Worm (Caenorhabditis elegans) whole organism, L1 larva: Measurements from ENCODE around the gene C25D7.16.
A peak's percentile ranks its signal among the peaks of the same experiment; 100 is the strongest.

Source experiments
- Y116A8C.19 ChIP-seq: sonication (generic microtip); optimal IDR thresholded peaks from 2 replicates; lab custom pipeline; 2016; ENCODE audit warnings: missing compliant biosample characterization, missing genetic modification characterization, borderline replicate concordance
- aha-1 ChIP-seq: fragments of 150-350 bp; optimal IDR thresholded peaks from 2 replicates; lab custom pipeline; 2014; ENCODE audit warnings: missing biosample characterization, missing genetic modification characterization
- ama-1 ChIP-seq: fragments of 150-350 bp; optimal IDR thresholded peaks from 2 replicates; lab custom pipeline; 2014
- ceh-8 ChIP-seq: fragments of 200-800 bp; sonication (Bioruptor generic); optimal IDR thresholded peaks from 2 replicates; lab custom pipeline; 2018; ENCODE audit warnings: mild to moderate bottlenecking, missing genetic modification characterization, moderate library complexity, missing compliant biosample characterization
- ceh-82 ChIP-seq, 3 experiments: fragments of 150-350 bp in 1 of 3; sonication (generic microtip) in 2 of 3; optimal IDR thresholded peaks; 2 replicates each; lab custom pipeline; 2014 to 2017; ENCODE audit warnings: missing biosample characterization in 3 of 3, missing genetic modification characterization in 3 of 3
- dpl-1 ChIP-seq, 3 experiments: fragments of 150-350 bp in 2 of 3; sonication (generic microtip) in 1 of 3; optimal IDR thresholded peaks; 2 replicates each; lab custom pipeline; 2014 to 2017; ENCODE audit warnings: missing biosample characterization in 3 of 3, missing genetic modification characterization in 3 of 3, missing genetic modification reagents in 3 of 3
- efl-1 ChIP-seq, 4 experiments: fragments of 150-350 bp; optimal IDR thresholded peaks in 3 of 4; peaks in 1 of 4; 1 replicate in 1 of 4; 2 replicates in 3 of 4; lab custom pipeline; 2014; ENCODE audit warnings: missing biosample characterization in 2 of 4, missing genetic modification characterization in 2 of 4, missing genetic modification reagents in 2 of 4
- egl-27 ChIP-seq, 2 experiments: fragments of 150-350 bp in 1 of 2; sonication (generic microtip); optimal IDR thresholded peaks; 3 replicates each; lab custom pipeline; 2017 to 2018; ENCODE audit warnings: missing biosample characterization in 2 of 2, missing genetic modification characterization in 2 of 2, missing genetic modification reagents in 2 of 2
- ets-5 ChIP-seq: fragments of 200-800 bp; sonication (Bioruptor generic); IDR thresholded peaks from 2 replicates; pipeline ENCODE4 v1.3.6; 2022; ENCODE audit warnings: missing genetic modification characterization, missing compliant biosample characterization
- fkh-8 ChIP-seq: sonication (generic microtip); optimal IDR thresholded peaks from 2 replicates; lab custom pipeline; 2016; ENCODE audit warnings: mild to moderate bottlenecking, missing genetic modification characterization, missing compliant biosample characterization
- grh-1 ChIP-seq: fragments of 200-800 bp; sonication (Bioruptor generic); IDR thresholded peaks from 2 replicates; pipeline ENCODE4 v1.3.6; 2022; ENCODE audit warnings: missing genetic modification reagents, missing genetic modification characterization, missing compliant biosample characterization
- hlh-17 ChIP-seq: fragments of 200-800 bp; sonication (Bioruptor generic); optimal IDR thresholded peaks from 2 replicates; lab custom pipeline; 2018; ENCODE audit warnings: missing genetic modification characterization, mild to moderate bottlenecking, missing compliant biosample characterization, moderate library complexity, borderline replicate concordance
- isw-1 ChIP-seq: fragments of 200-800 bp; sonication (Bioruptor generic); IDR thresholded peaks from 2 replicates; pipeline ENCODE4 v1.3.6; 2022; ENCODE audit warnings: missing genetic modification characterization, missing compliant biosample characterization
- lin-13 ChIP-seq: fragments of 150-350 bp; optimal IDR thresholded peaks from 2 replicates; lab custom pipeline; 2014; ENCODE audit warnings: missing biosample characterization, missing genetic modification reagents, missing genetic modification characterization
- lin-35 ChIP-seq, 2 experiments: fragments of 150-350 bp; optimal IDR thresholded peaks; 2 replicates each; lab custom pipeline; 2014; ENCODE audit warnings: missing biosample characterization in 2 of 2, missing genetic modification characterization in 2 of 2, missing genetic modification reagents in 2 of 2
- lsy-2 ChIP-seq, 2 experiments: fragments of 150-350 bp; optimal IDR thresholded peaks; 2 replicates each; lab custom pipeline; 2014; ENCODE audit warnings: missing biosample characterization in 2 of 2, missing genetic modification characterization in 2 of 2
- mef-2 ChIP-seq: fragments of 150-350 bp; optimal IDR thresholded peaks from 2 replicates; lab custom pipeline; 2014; ENCODE audit warnings: missing biosample characterization, missing genetic modification characterization
- nhr-19 ChIP-seq: fragments of 200-800 bp; sonication (Bioruptor generic); conservative IDR thresholded peaks from 2 replicates; pipeline ENCODE4 v1.3.6; 2022; ENCODE audit warnings: missing genetic modification characterization, missing compliant biosample characterization
- nhr-20 ChIP-seq: sonication (generic microtip); optimal IDR thresholded peaks from 2 replicates; lab custom pipeline; 2016; ENCODE audit warnings: mild to moderate bottlenecking, missing genetic modification characterization, missing compliant biosample characterization
- nhr-237 ChIP-seq: fragments of 150-350 bp; optimal IDR thresholded peaks from 2 replicates; lab custom pipeline; 2014; ENCODE audit warnings: missing biosample characterization, missing genetic modification characterization
- nhr-28 ChIP-seq: fragments of 150-350 bp; optimal IDR thresholded peaks from 2 replicates; lab custom pipeline; 2014; ENCODE audit warnings: missing biosample characterization, missing genetic modification characterization
- nhr-47 ChIP-seq: sonication (generic microtip); optimal IDR thresholded peaks from 2 replicates; lab custom pipeline; 2016; ENCODE audit warnings: mild to moderate bottlenecking, missing genetic modification characterization, moderate library complexity, missing compliant biosample characterization
- nhr-71 ChIP-seq: sonication (generic microtip); optimal IDR thresholded peaks from 2 replicates; lab custom pipeline; 2016; ENCODE audit warnings: mild to moderate bottlenecking, missing genetic modification characterization, moderate library complexity, missing compliant biosample characterization
- nhr-84 ChIP-seq: sonication (generic microtip); optimal IDR thresholded peaks from 2 replicates; lab custom pipeline; 2017; ENCODE audit warnings: missing biosample characterization, missing genetic modification characterization
- nhr-85 ChIP-seq: sonication (generic microtip); peaks from one replicate; lab custom pipeline; 2016; ENCODE audit warnings: missing genetic modification characterization, inconsistent platforms, missing compliant biosample characterization
- nhr-90 ChIP-seq: sonication (generic microtip); optimal IDR thresholded peaks from 2 replicates; lab custom pipeline; 2016; ENCODE audit warnings: mild to moderate bottlenecking, missing genetic modification characterization, missing compliant biosample characterization; ENCODE audit not compliant: poor library complexity
- rnt-1 ChIP-seq: sonication (generic microtip); optimal IDR thresholded peaks from 2 replicates; lab custom pipeline; 2016; ENCODE audit warnings: mild to moderate bottlenecking, missing genetic modification characterization, moderate library complexity, missing compliant biosample characterization
- snpc-4 ChIP-seq: fragments of 150-350 bp; optimal IDR thresholded peaks from 2 replicates; lab custom pipeline; 2014; ENCODE audit warnings: missing biosample characterization, missing genetic modification characterization
- snu-23 ChIP-seq: sonication (generic microtip); optimal IDR thresholded peaks from 2 replicates; lab custom pipeline; 2016; ENCODE audit warnings: missing genetic modification characterization, missing compliant biosample characterization
- sup-37 ChIP-seq: fragments of 200-800 bp; sonication (Bioruptor generic); optimal IDR thresholded peaks from 2 replicates; lab custom pipeline; 2018; ENCODE audit warnings: mild to moderate bottlenecking, missing genetic modification characterization, missing compliant biosample characterization
- swsn-7 ChIP-seq: sonication (generic microtip); optimal IDR thresholded peaks from 2 replicates; lab custom pipeline; 2016; ENCODE audit warnings: missing genetic modification characterization, missing compliant biosample characterization
- tbx-2 ChIP-seq: sonication (generic microtip); optimal IDR thresholded peaks from 2 replicates; lab custom pipeline; 2016; ENCODE audit warnings: missing genetic modification characterization, missing compliant biosample characterization
- unc-130 ChIP-seq: fragments of 150-350 bp; optimal IDR thresholded peaks from 2 replicates; lab custom pipeline; 2017; ENCODE audit warnings: missing biosample characterization, missing genetic modification characterization, inconsistent platforms
- unc-30 ChIP-seq: sonication (generic microtip); optimal IDR thresholded peaks from 2 replicates; lab custom pipeline; 2017; ENCODE audit warnings: missing biosample characterization, missing genetic modification characterization
- unc-86 ChIP-seq: sonication (generic microtip); optimal IDR thresholded peaks from 2 replicates; lab custom pipeline; 2016; ENCODE audit warnings: missing genetic modification characterization, missing compliant biosample characterization
- unc-98 ChIP-seq: fragments of 200-800 bp; sonication (Bioruptor generic); IDR thresholded peaks from 2 replicates; pipeline ENCODE4 v1.3.6; 2022; ENCODE audit warnings: missing genetic modification characterization, missing compliant biosample characterization
- xbp-1 ChIP-seq: sonication (generic microtip); optimal IDR thresholded peaks from 2 replicates; lab custom pipeline; 2016; ENCODE audit warnings: missing genetic modification characterization, missing compliant biosample characterization
- zip-4 ChIP-seq: fragments of 200-800 bp; sonication (Bioruptor generic); optimal IDR thresholded peaks from 2 replicates; lab custom pipeline; 2018; ENCODE audit warnings: mild to moderate bottlenecking, missing genetic modification characterization, moderate library complexity, missing compliant biosample characterization
- ztf-11 ChIP-seq, 2 experiments: sonication (generic microtip); optimal IDR thresholded peaks; 2 replicates each; lab custom pipeline; 2016 to 2017; ENCODE audit warnings: missing genetic modification characterization in 2 of 2, missing biosample characterization in 1 of 2, missing compliant biosample characterization in 1 of 2
- ztf-4 ChIP-seq: fragments of 150-350 bp; optimal IDR thresholded peaks from 2 replicates; lab custom pipeline; 2014; ENCODE audit warnings: missing biosample characterization, missing genetic modification characterization

The C25D7.16 gene

DNA sequence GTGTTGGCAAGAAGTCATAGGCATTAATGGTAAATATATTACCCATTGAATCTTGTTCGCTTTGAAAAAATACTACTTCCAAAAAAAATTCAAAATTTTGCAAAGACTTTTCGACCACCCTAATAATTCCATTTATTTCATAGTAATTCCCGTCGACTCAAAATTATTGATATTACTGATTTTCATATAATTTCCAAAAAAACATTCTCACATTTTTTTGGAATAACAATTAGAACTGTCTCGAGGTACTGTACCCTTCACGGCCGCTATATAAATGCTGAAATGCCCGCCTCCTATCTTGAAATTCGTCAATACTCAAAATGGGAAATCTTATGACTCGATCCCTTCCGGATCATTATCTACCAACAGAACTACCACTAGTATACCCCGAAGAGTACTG, 32.4 kb upstream of the C25D7.16 start, which contains the start of gene F14H8.4:
F14H8.4 (plus strand) TSS at position 301 of the 400 bp plus-strand sequence.
- no peak for TF ChIP-seq nhr-71 (tag; lab: Kevin White, UChicago)
- no peak for TF ChIP-seq ceh-82 (tag; optimal IDR thresholded peaks at IDR 0.05; lab: Kevin White, UChicago)
- TF ChIP-seq fkh-8 (tag; lab: Kevin White, UChicago): no peak
- TF ChIP-seq unc-30 (tag; lab: Kevin White, UChicago): no peak
- peak; percentile 58 for TF ChIP-seq ceh-8
- TF ChIP-seq sup-37: no peak
- no peak for TF ChIP-seq aha-1 (tag; lab: Kevin White, UChicago)
- TF ChIP-seq ztf-11 (tag; optimal IDR thresholded peaks at IDR 0.05; lab: Kevin White, UChicago): no peak
- no peak for TF ChIP-seq mef-2

DNA sequence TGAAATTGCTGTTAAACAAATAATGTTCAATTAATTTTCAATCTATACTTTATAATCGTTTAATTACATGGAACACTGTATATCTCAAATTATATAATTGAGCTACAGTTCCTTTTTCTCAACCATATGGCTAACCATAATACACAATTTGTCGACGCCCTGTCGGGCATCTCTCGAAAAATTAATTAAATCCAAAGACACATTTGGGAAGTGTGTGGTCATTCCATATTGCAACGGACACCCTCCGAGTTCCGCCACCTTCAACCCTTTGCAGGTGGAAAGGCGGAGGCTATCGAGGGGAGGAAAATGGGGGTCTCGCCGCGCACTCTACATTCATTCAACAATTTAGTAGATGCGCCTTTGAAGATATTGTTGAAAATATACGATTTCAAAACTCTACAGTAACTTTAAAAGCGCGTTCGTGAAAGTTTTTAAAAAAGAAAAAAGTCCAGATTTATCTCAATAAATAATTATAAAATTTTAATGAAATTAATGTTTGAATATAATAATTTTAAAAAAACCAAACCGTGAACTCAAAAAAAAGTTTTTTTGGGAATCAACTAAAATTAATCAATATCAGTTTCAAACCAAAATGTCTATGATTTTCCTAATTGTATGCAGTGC, 27.0 kb upstream of the C25D7.16 start, which contains the start of gene F14H8.8:
F14H8.8 (plus strand) TSS at position 574 of the 624 bp plus-strand sequence.
- no peak for TF ChIP-seq ama-1 (lab: Kevin White, UChicago)
- TF ChIP-seq xbp-1 (tag; lab: Kevin White, UChicago): no peak
- peak; percentile 77 for TF ChIP-seq nhr-90 (tag; lab: Kevin White, UChicago)
- TF ChIP-seq egl-27 (tag; optimal IDR thresholded peaks at IDR 0.05; lab: Kevin White, UChicago): no peak
- peak; percentile 43 for TF ChIP-seq swsn-7
- no peak for TF ChIP-seq tbx-2 (tag; lab: Kevin White, UChicago)
- TF ChIP-seq unc-130: no peak
- TF ChIP-seq grh-1 (GFP tag; lab: Robert Waterston, UW): peak; percentile 49; the same call in 1 of the 2 replicates
- peak; percentile 35 for TF ChIP-seq nhr-20 (tag; lab: Kevin White, UChicago)
- no peak for TF ChIP-seq ets-5 (GFP tag; lab: Robert Waterston, UW)
- TF ChIP-seq aha-1 (tag; lab: Kevin White, UChicago): no peak
- TF ChIP-seq rnt-1 (tag; lab: Kevin White, UChicago): peak; percentile 22
- TF ChIP-seq mef-2: no peak
- peak; percentile 97 for TF ChIP-seq snpc-4 (tag; lab: Kevin White, UChicago)
- TF ChIP-seq isw-1: no peak
- peak in 1 of 2 experiments; percentile 22 for TF ChIP-seq efl-1 (optimal IDR thresholded peaks at IDR 0.05; lab: Kevin White, UChicago)
- TF ChIP-seq efl-1 (GFP tag; optimal IDR thresholded peaks at IDR 0.05 in 1 of 2; lab: Kevin White, UChicago): no peak
- TF ChIP-seq lin-35 (GFP tag; optimal IDR thresholded peaks at IDR 0.05; lab: Kevin White, UChicago): peak in 1 of 2 experiments; percentile 7
- TF ChIP-seq Y116A8C.19 (tag; lab: Kevin White, UChicago): no peak
- no peak for TF ChIP-seq lsy-2 (tag; optimal IDR thresholded peaks at IDR 0.05; lab: Kevin White, UChicago)
- TF ChIP-seq hlh-17 (GFP tag; lab: Kevin White, UChicago): no peak
- peak; percentile 78 for TF ChIP-seq nhr-85 (tag; lab: Kevin White, UChicago)
- TF ChIP-seq nhr-19 (GFP tag; lab: Robert Waterston, UW): peak; percentile 69
- TF ChIP-seq nhr-28 (tag; lab: Kevin White, UChicago): no peak
- no peak for TF ChIP-seq lin-13 (GFP tag; lab: Kevin White, UChicago)
- TF ChIP-seq zip-4 (GFP tag; lab: Kevin White, UChicago): no peak
- TF ChIP-seq unc-86: no peak
- TF ChIP-seq unc-98 (GFP tag; lab: Robert Waterston, UW): no peak
- peak; percentile 55 for TF ChIP-seq nhr-47 (tag; lab: Kevin White, UChicago)
- TF ChIP-seq snu-23: no peak
- TF ChIP-seq fkh-8 (tag; lab: Kevin White, UChicago): no peak
- TF ChIP-seq dpl-1 (GFP tag; optimal IDR thresholded peaks at IDR 0.05; lab: Kevin White, UChicago): peak in 1 of 3 experiments; percentile 12
- TF ChIP-seq nhr-237: no peak
- TF ChIP-seq nhr-84 (tag; lab: Kevin White, UChicago): no peak
- TF ChIP-seq ztf-4 (tag; lab: Kevin White, UChicago): no peak
